Worm (Caenorhabditis elegans) whole organism, L4/young adult: ENCODE measurements around the gene F23D12.10.

Experiments used
- W03F9.2 ChIP-seq: fragments of 150-350 bp; optimal IDR thresholded peaks from 2 replicates; lab custom pipeline; 2014; ENCODE audit warnings: missing biosample characterization, missing genetic modification characterization
- dao-5 ChIP-seq: sonication (generic microtip); optimal IDR thresholded peaks from 2 replicates; lab custom pipeline; 2016; ENCODE audit warnings: missing genotype, missing genetic modification characterization, moderate library complexity, missing compliant biosample characterization
- him-1 ChIP-seq: sonication (generic microtip); optimal IDR thresholded peaks from 2 replicates; lab custom pipeline; 2016; ENCODE audit warnings: missing genotype, missing genetic modification reagents, missing genetic modification characterization, missing compliant biosample characterization

The F23D12.10 gene

DNA sequence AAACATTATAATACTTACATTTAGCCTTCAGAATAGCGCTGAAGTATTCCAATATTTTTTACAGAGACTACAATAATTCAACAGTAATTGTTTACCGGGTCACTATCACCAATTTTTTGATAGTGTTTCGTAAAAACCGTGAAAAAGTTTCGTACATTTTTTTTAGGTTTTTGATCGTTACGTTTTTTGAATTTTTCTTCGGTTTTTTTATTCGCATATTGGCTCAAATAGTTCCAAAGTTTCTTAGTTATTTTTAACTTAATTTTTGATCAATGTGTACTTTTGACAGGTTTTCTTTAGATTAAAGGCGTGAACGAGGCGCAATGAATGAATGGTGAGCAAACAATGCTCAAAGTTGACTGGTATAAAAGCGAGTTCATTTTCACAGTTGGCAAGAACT, 7.6 kb upstream of the F23D12.10 start, which contains the start of gene fipr-3:
Gene fipr-3, plus strand, starts transcription at position 301 of the 400 bp plus-strand sequence.
- no peak for TF ChIP-seq him-1 (tag; lab: Kevin White, UChicago)
- no peak for TF ChIP-seq dao-5 (tag; lab: Kevin White, UChicago)
- TF ChIP-seq W03F9.2 (tag; lab: Kevin White, UChicago): no peak

DNA sequence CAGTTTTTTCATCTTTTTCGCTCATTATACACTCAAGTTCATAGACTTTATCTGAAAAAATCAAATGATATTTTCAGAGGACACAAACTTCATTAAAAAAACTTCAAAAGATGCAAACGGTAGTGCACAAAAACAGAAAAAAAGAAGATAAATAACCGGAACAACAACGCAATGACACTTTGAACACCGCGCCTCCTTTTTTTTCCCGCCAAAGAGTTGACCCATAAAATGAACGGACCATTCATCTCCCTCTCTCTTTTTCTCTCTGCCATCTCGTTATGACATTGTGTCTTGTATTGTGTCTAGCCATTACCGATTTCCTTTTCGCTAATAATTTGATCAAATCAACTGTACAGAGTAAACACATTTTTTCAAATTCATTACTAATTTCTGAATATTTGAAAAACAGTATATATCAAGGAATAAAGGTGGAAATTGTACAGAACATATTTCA, 6.0 kb upstream of the F23D12.10 start, which contains the start of gene F23D12.2:
Gene F23D12.2, minus strand, starts transcription at position 51 of the 454 bp plus-strand sequence.
- TF ChIP-seq W03F9.2 (tag; lab: Kevin White, UChicago) (no peak), him-1 (tag; lab: Kevin White, UChicago) (no peak)

DNA sequence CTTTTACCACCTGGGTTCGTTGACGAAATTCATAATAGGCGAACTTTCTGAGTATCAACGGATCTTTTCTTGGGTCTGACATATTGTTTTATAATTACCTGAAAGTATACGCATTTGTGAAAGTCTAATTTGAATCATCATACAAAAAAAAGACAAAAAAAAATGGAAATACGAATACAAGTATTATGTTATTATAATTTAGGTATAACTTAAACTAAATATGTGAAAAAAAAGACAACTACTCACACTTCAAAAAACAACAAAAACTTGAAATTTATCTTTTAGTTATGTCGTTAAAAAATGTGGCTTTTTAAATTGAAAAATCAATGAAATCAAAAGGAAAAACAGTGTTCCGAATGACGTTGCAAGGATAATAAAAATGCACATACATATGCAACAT, 2.8 kb downstream of the F23D12.10 start, which contains the start of gene fbxa-179:
Gene fbxa-179, minus strand, starts transcription at position 101 of the 400 bp plus-strand sequence.
- TF ChIP-seq W03F9.2 (tag; lab: Kevin White, UChicago) (no peak), dao-5 (tag; lab: Kevin White, UChicago) (no peak), him-1 (tag; lab: Kevin White, UChicago) (no peak)

DNA sequence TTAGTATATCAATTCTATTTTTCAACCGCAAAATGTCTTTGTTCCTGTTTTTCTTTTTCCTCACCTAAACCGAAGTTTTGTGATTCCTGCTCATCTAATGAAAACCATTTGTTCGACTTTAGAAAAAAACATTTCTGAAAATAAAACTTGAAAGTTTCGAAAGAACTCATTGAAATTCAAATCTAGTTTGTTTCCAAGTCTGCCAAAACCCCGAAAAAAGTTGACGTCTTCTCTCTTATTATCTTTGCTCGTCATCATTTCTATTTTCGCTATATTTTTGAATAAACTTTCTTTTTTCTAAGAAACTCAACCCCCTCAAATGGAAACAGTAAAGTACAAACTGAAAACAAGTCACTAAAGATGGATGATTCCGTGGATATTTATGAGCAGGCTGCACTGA, 9.7 kb downstream of the F23D12.10 start, which contains the start of gene frpr-17:
Gene frpr-17, plus strand, starts transcription at position 301 of the 400 bp plus-strand sequence.
- TF ChIP-seq W03F9.2 (tag; lab: Kevin White, UChicago): no peak
- no peak for TF ChIP-seq him-1 (tag; lab: Kevin White, UChicago)
- TF ChIP-seq dao-5 (tag; lab: Kevin White, UChicago): no peak

DNA sequence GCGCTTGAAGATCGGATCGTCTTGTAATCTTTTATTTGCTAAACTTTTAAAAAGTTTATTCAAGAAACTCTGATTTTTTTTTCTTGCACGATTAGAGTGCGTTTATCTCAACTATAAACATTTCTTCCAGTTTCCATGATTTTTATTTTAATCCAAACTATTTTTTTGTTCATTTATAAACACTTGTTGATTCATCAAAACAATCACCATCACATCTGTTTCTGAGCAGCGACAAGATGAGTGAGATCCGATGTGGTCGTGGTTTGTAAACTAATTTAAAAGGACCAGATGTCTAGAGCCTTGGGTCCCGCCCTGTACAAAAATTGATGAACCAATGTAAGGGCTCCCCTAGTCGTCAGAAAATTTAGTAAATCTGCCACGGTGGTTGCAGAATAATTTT, 14.3 kb downstream of the F23D12.10 start:
- TF ChIP-seq him-1 (tag; lab: Kevin White, UChicago): no peak
- TF ChIP-seq W03F9.2 (tag; lab: Kevin White, UChicago): no peak
- TF ChIP-seq dao-5 (tag; lab: Kevin White, UChicago): no peak

DNA sequence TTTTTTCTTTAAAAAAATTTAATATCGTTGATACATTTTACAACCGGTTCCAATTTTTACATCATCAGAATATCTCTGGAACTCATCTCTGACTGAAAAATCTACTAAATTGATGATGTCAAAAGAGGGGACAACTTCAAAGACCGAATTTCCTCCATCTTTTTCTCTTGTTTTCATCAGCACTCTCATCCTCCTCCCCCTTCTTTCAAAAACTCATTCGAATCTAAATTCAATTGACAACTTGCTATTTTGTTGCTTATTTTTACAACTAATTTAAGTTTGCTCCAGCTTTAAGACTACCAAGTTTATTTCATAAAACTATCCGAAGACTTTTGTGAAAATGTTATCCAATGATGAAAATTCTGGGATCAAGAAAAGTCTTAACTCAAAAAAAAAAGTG, 16.5 kb downstream of the F23D12.10 start:
- TF ChIP-seq him-1 (tag; lab: Kevin White, UChicago): no peak

DNA sequence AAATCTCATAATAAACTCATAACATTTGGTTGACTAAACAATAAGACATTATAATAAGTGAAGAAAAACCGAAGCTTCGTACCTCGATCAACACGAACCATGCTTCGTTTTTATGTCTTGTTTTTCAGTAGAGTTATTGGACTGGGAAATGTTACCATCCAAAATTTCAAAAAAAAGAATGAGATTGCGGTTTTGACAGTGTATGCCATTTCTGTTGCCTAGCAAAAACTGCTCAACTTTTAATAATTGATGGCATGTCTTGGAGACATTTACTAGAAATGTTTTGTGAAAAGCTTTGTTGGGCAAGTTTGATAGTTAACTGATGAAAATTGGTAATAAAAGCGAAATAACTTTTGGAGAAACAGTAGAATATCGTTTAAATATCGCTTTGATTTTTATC, 20.3 kb downstream of the F23D12.10 start, which contains the start of gene Y60A9.1:
Gene Y60A9.1, minus strand, starts transcription at position 101 of the 400 bp plus-strand sequence.
- TF ChIP-seq dao-5 (tag; lab: Kevin White, UChicago): no peak
- no peak for TF ChIP-seq him-1 (tag; lab: Kevin White, UChicago)
- no peak for TF ChIP-seq W03F9.2 (tag; lab: Kevin White, UChicago)

DNA sequence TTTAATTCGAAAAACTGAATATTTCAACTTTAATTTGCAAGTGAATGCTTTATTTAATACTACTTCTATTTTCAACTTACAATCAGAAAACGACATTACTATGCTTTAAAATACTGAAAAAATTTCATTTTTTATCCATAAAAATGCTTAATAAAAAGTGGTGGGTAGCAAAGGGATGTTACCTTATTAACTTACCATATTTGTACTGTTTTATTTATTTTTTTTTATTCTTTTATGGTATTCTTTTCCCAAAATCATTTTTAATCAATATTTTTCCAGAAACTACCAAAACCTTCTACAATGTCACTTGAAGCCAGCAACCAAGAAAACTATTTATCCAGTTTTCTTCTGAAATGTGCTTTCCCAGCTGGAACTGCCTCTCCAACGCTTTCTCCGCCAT, 32.6 kb downstream of the F23D12.10 start, which contains the start of gene Y60A9.3:
Gene Y60A9.3, plus strand, starts transcription at position 301 of the 400 bp plus-strand sequence.
- no peak for TF ChIP-seq dao-5 (tag; lab: Kevin White, UChicago)
- no peak for TF ChIP-seq W03F9.2 (tag; lab: Kevin White, UChicago)
- no peak for TF ChIP-seq him-1 (tag; lab: Kevin White, UChicago)

DNA sequence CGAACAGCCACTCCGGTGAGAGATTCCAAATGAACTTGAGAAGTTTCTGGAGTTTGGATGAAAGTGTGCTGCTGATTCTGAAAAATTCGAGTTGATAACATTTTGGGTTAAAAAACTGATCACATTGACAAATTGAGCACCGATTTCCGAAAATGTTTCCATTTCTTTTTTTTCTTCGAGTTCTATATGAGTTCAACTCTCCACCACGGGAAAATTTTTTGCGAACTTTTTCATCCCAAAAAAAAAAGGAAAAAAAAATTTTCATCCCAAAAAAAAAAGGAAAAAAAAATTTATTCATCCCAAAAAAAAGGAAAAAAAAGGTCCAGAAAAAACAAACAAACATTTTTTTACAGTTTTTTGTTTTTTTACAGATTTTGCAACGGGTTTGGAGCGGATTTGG, 38.4 kb downstream of the F23D12.10 start, which contains the start of gene Y60A9A.1:
Gene Y60A9A.1, minus strand, starts transcription at position 101 of the 400 bp plus-strand sequence.
- TF ChIP-seq dao-5 (tag; lab: Kevin White, UChicago) (no peak), W03F9.2 (tag; lab: Kevin White, UChicago) (no peak), him-1 (tag; lab: Kevin White, UChicago) (no peak)

DNA sequence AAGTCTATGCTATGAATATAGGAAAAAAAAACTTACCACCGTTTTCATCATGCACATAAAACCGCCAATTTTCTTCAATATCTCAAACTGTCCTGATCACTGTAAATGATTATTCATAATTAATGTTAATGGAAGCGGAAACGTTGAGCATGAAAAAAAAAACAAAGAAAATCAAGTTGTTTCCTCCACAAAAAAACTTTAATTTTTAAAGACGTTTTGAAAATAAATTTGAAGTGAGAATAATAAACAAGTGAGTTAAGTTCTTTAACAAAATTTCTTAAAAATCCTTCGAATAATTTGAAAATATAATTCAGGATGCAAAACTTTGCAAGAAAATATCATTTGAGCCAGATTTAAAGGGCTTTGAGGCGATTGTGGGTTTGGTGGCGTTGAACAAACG, 45.2 kb downstream of the F23D12.10 start, which contains the start of gene irk-3:
Gene irk-3, minus strand, starts transcription at position 101 of the 400 bp plus-strand sequence.
- TF ChIP-seq him-1 (tag; lab: Kevin White, UChicago): no peak
- TF ChIP-seq W03F9.2 (tag; lab: Kevin White, UChicago): no peak
- no peak for TF ChIP-seq dao-5 (tag; lab: Kevin White, UChicago)

DNA sequence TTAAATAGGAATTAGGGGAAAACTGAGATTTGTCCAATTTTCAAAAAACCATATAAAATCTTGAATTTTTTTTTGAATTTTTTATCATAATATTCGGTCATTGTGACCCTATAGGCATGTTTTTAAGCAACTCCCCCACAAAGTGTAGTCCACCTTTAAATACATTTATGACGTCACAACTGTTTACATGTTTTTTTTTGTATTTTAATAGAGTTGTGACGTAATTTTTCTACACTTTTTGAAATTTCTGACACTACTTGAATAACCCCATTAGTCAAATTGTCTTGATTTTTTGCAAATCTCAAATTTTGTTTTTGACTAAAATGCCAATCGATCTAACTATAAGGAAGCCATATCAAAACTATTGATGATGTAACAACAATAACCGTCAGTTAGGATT, 49.5 kb downstream of the F23D12.10 start:
- TF ChIP-seq W03F9.2 (tag; lab: Kevin White, UChicago) (no peak), dao-5 (tag; lab: Kevin White, UChicago) (no peak), him-1 (tag; lab: Kevin White, UChicago) (no peak)
